Worm (Caenorhabditis elegans) whole organism, L1 larva: ENCODE measurements around the gene sgcb-1.

ENCODE experiments used
- C34B4.2 ChIP-seq: sonication (generic microtip); optimal IDR thresholded peaks from 2 replicates; lab custom pipeline; 2017; ENCODE audit warnings: mild to moderate bottlenecking, missing genetic modification characterization, missing compliant biosample characterization
- aly-2 ChIP-seq: fragments of 150-350 bp; optimal IDR thresholded peaks from 2 replicates; lab custom pipeline; 2014; ENCODE audit warnings: missing biosample characterization, missing genetic modification characterization
- blmp-1 ChIP-seq: fragments of 150-350 bp; optimal IDR thresholded peaks from 2 replicates; lab custom pipeline; 2014; ENCODE audit warnings: missing biosample characterization, missing genetic modification characterization
- ceh-90 ChIP-seq: sonication (generic microtip); optimal IDR thresholded peaks from 2 replicates; lab custom pipeline; 2016; ENCODE audit warnings: missing genetic modification characterization, missing compliant biosample characterization
- dpl-1 ChIP-seq, 3 experiments: fragments of 150-350 bp in 2 of 3; sonication (generic microtip) in 1 of 3; optimal IDR thresholded peaks; 2 replicates each; lab custom pipeline; 2014 to 2017; ENCODE audit warnings: missing biosample characterization in 3 of 3, missing genetic modification characterization in 3 of 3, missing genetic modification reagents in 3 of 3
- fos-1 ChIP-seq: fragments of 150-350 bp; optimal IDR thresholded peaks from 2 replicates; lab custom pipeline; 2014; ENCODE audit warnings: missing biosample characterization, missing genetic modification characterization
- lin-39 ChIP-seq: fragments of 150-350 bp; optimal IDR thresholded peaks from 2 replicates; lab custom pipeline; 2014; ENCODE audit warnings: missing biosample characterization, missing genetic modification reagents, missing genetic modification characterization
- mdl-1 ChIP-seq, 2 experiments: fragments of 150-350 bp; optimal IDR thresholded peaks; 2 replicates each; lab custom pipeline; 2014 to 2017; ENCODE audit warnings: missing biosample characterization in 2 of 2, missing genetic modification characterization in 2 of 2, inconsistent platforms in 1 of 2
- nhr-12 ChIP-seq: sonication (generic microtip); optimal IDR thresholded peaks from 2 replicates; lab custom pipeline; 2017; ENCODE audit warnings: missing biosample characterization, missing genetic modification characterization
- snpc-4 ChIP-seq: fragments of 150-350 bp; optimal IDR thresholded peaks from 2 replicates; lab custom pipeline; 2014; ENCODE audit warnings: missing biosample characterization, missing genetic modification characterization
- ztf-11 ChIP-seq, 2 experiments: sonication (generic microtip); optimal IDR thresholded peaks; 2 replicates each; lab custom pipeline; 2016 to 2017; ENCODE audit warnings: missing genetic modification characterization in 2 of 2, missing biosample characterization in 1 of 2, missing compliant biosample characterization in 1 of 2

- TF ChIP-seq C34B4.2 (tag; lab: Kevin White, UChicago): no peak
- TF ChIP-seq snpc-4 (tag; lab: Kevin White, UChicago): no peak
- TF ChIP-seq lin-39: no peak
- no peak for TF ChIP-seq ztf-11 (tag; optimal IDR thresholded peaks at IDR 0.05; lab: Kevin White, UChicago)
- no peak for TF ChIP-seq nhr-12 (tag; lab: Kevin White, UChicago)
- no peak for TF ChIP-seq aly-2 (tag; lab: Kevin White, UChicago)
- no peak for TF ChIP-seq blmp-1 (tag; lab: Kevin White, UChicago)
- no peak for TF ChIP-seq mdl-1 (tag; optimal IDR thresholded peaks at IDR 0.05; lab: Kevin White, UChicago)
- no peak for TF ChIP-seq fos-1 (tag; lab: Kevin White, UChicago)
- no peak for TF ChIP-seq dpl-1 (GFP tag; optimal IDR thresholded peaks at IDR 0.05; lab: Kevin White, UChicago)
- TF ChIP-seq ceh-90 (tag; lab: Kevin White, UChicago): no peak
Measured at ce11 chrII:307154-307553, 18.9 kb upstream of the sgcb-1 start, which contains the start of gene K01A2.4.
